Fruit fly (Drosophila melanogaster): ENCODE results near the gene CG34140.

CG34140 gene

dm6 chr3L:205723-206284 is 21.6 kb upstream of the CG34140 start, which contains the start of the genes Gk1 and CG13876:
Gene Gk1, minus strand, starts transcription at chr3L:205844.
Gene CG13876, plus strand, starts transcription at chr3L:206134.
- no peak for TF ChIP-seq psq (optimal IDR thresholded peaks at IDR 0.05)
- no peak for TF ChIP-seq h (optimal IDR thresholded peaks at IDR 0.05)

dm6 chr3L:203536-204135 is 19.4 kb upstream of the CG34140 start, which contains the start of gene NitFhit:
Gene NitFhit, plus strand, starts transcription at chr3L:203730.
- no peak for TF ChIP-seq insv (optimal IDR thresholded peaks at IDR 0.05)
- TF ChIP-seq Sin3A (optimal IDR thresholded peaks at IDR 0.05) = no peak
- no peak for TF ChIP-seq psq (optimal IDR thresholded peaks at IDR 0.05)
- no peak for TF ChIP-seq h (optimal IDR thresholded peaks at IDR 0.05)
- TF ChIP-seq Myc (optimal IDR thresholded peaks at IDR 0.05) = no peak
- no peak for TF ChIP-seq ttk (optimal IDR thresholded peaks at IDR 0.05)

- TF ChIP-seq ttk (optimal IDR thresholded peaks at IDR 0.05) (no peak), insv (optimal IDR thresholded peaks at IDR 0.05) (no peak), psq (optimal IDR thresholded peaks at IDR 0.05) (no peak), h (optimal IDR thresholded peaks at IDR 0.05) (no peak), Myc (optimal IDR thresholded peaks at IDR 0.05) (no peak), Sin3A (optimal IDR thresholded peaks at IDR 0.05) (no peak)
Observed at dm6 chr3L:199754-200596, 15.8 kb upstream of the CG34140 start, which contains the start of the genes rno and mri. Gene rno, minus strand, starts transcription at chr3L:199762. Gene mri, plus strand, starts transcription at chr3L:200174.

- TF ChIP-seq insv (optimal IDR thresholded peaks at IDR 0.05) (no peak), Myc (optimal IDR thresholded peaks at IDR 0.05) (no peak), h (optimal IDR thresholded peaks at IDR 0.05) (no peak), ttk (optimal IDR thresholded peaks at IDR 0.05) (no peak), psq (optimal IDR thresholded peaks at IDR 0.05) (no peak), Sin3A (optimal IDR thresholded peaks at IDR 0.05) (no peak)
Observed at dm6 chr3L:199050-199745, 15.0 kb upstream of the CG34140 start.

- no peak for TF ChIP-seq insv (optimal IDR thresholded peaks at IDR 0.05)
- TF ChIP-seq h (optimal IDR thresholded peaks at IDR 0.05) = no peak
- no peak for TF ChIP-seq Myc (optimal IDR thresholded peaks at IDR 0.05)
- TF ChIP-seq Sin3A (optimal IDR thresholded peaks at IDR 0.05) = no peak
- TF ChIP-seq ttk (optimal IDR thresholded peaks at IDR 0.05) = no peak
- TF ChIP-seq psq (optimal IDR thresholded peaks at IDR 0.05) = no peak
Observed at dm6 chr3L:180262-180543, 4.0 kb downstream of the CG34140 start.

dm6 chr3L:179490-180261 is 4.5 kb downstream of the CG34140 start, which contains the start of gene CG13875:
Gene CG13875, plus strand, starts transcription at chr3L:179923.
- TF ChIP-seq Myc (optimal IDR thresholded peaks at IDR 0.05) = no peak
- TF ChIP-seq h (optimal IDR thresholded peaks at IDR 0.05) = no peak
- TF ChIP-seq psq (optimal IDR thresholded peaks at IDR 0.05) = no peak
- TF ChIP-seq ttk (optimal IDR thresholded peaks at IDR 0.05) = no peak
- no peak for TF ChIP-seq Sin3A (optimal IDR thresholded peaks at IDR 0.05)
- no peak for TF ChIP-seq insv (optimal IDR thresholded peaks at IDR 0.05)

dm6 chr3L:178913-179488 is 5.2 kb downstream of the CG34140 start, which contains the start of gene Vdup1:
Gene Vdup1, minus strand, starts transcription at chr3L:178963.
- TF ChIP-seq Sin3A (optimal IDR thresholded peaks at IDR 0.05) (no peak), h (optimal IDR thresholded peaks at IDR 0.05) (no peak), ttk (optimal IDR thresholded peaks at IDR 0.05) (no peak), insv (optimal IDR thresholded peaks at IDR 0.05) (no peak), Myc (optimal IDR thresholded peaks at IDR 0.05) (no peak), psq (optimal IDR thresholded peaks at IDR 0.05) (no peak)

dm6 chr3L:178445-178844 is 5.8 kb downstream of the CG34140 start:
- no peak for TF ChIP-seq psq (optimal IDR thresholded peaks at IDR 0.05)
- TF ChIP-seq ttk (optimal IDR thresholded peaks at IDR 0.05) = no peak
- TF ChIP-seq Myc (optimal IDR thresholded peaks at IDR 0.05) = no peak
- no peak for TF ChIP-seq Sin3A (optimal IDR thresholded peaks at IDR 0.05)
- TF ChIP-seq h (optimal IDR thresholded peaks at IDR 0.05) = no peak
- TF ChIP-seq insv (optimal IDR thresholded peaks at IDR 0.05) = no peak

- TF ChIP-seq ttk (optimal IDR thresholded peaks at IDR 0.05) (no peak), Sin3A (optimal IDR thresholded peaks at IDR 0.05) (no peak), insv (optimal IDR thresholded peaks at IDR 0.05) (no peak), Myc (optimal IDR thresholded peaks at IDR 0.05) (no peak), psq (optimal IDR thresholded peaks at IDR 0.05) (no peak), h (optimal IDR thresholded peaks at IDR 0.05) (no peak)
Observed at dm6 chr3L:177938-178337, 6.3 kb downstream of the CG34140 start.

dm6 chr3L:175949-176348 is 8.3 kb downstream of the CG34140 start, which contains the start of gene CG7049:
Gene CG7049, minus strand, starts transcription at chr3L:176228.
- TF ChIP-seq Sin3A (optimal IDR thresholded peaks at IDR 0.05) (no peak), psq (optimal IDR thresholded peaks at IDR 0.05) (no peak), ttk (optimal IDR thresholded peaks at IDR 0.05) (no peak), h (optimal IDR thresholded peaks at IDR 0.05) (no peak), Myc (optimal IDR thresholded peaks at IDR 0.05) (no peak), insv (optimal IDR thresholded peaks at IDR 0.05) (no peak)

dm6 chr3L:174501-174900 is 9.7 kb downstream of the CG34140 start:
- TF ChIP-seq psq (optimal IDR thresholded peaks at IDR 0.05) (no peak), ttk (optimal IDR thresholded peaks at IDR 0.05) (no peak)

Measured in Kc167 (cell line).